Fruit fly (Drosophila melanogaster) whole organism: ENCODE results near the gene CG34245.

ENCODE experiments used
- CG8478 ChIP-seq: fragments of >200 bp; optimal IDR thresholded peaks from 2 replicates; lab custom pipeline; 2018; ENCODE audit warnings: inconsistent platforms
- Dll ChIP-seq: fragments of >200 bp; optimal IDR thresholded peaks from 2 replicates; lab custom pipeline; 2017
- usp ChIP-seq: fragments of >200 bp; optimal IDR thresholded peaks from 2 replicates; lab custom pipeline; 2017; ENCODE audit warnings: missing biosample characterization, missing genetic modification characterization, mixed read lengths

DNA sequence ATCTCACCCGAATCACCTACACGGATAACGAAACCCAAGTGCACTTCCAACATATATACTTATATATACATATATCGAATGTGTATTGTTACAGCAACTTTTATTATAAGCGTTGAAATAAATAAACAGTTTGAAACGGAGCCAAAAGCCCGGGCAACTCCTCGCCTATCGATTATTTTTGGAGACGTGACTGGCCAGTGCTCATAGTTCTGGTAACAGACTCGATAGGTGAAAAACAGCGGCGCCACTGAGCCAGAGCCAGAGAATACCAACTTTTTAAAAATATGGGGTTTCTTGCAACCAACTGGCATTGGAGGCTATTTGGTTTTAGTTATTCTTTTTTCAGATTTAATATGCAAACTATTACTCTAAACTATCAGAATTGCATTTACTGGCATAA lies 48.6 kb upstream of the CG34245 start:
- no peak for TF ChIP-seq usp (GFP tag; lab: Kevin White, UChicago)
- TF ChIP-seq Dll: no peak
- no peak for TF ChIP-seq CG8478 (lab: Kevin White, UChicago)
